Worm (Caenorhabditis elegans) whole organism, midembryonic: ENCODE results near the gene pudl-1.

Experiments
- T22C8.4 ChIP-seq: fragments of 200-800 bp; sonication (Bioruptor generic); IDR thresholded peaks from 2 replicates; pipeline ENCODE4 v1.3.6; 2022; ENCODE audit warnings: missing genetic modification characterization, missing compliant biosample characterization
- cog-1 ChIP-seq: sonication (generic microtip); optimal IDR thresholded peaks from 2 replicates; lab custom pipeline; 2016; ENCODE audit warnings: missing genetic modification characterization, missing compliant biosample characterization
- flt-1 ChIP-seq: fragments of 200-800 bp; sonication (Bioruptor generic); IDR thresholded peaks from 2 replicates; pipeline ENCODE4 v1.3.6; 2022; ENCODE audit warnings: missing genetic modification characterization, missing compliant biosample characterization
- klf-2 ChIP-seq: fragments of 200-800 bp; sonication (Bioruptor generic); conservative IDR thresholded peaks from 2 replicates; pipeline ENCODE4 v1.3.6; 2022; ENCODE audit warnings: missing genetic modification reagents, missing genetic modification characterization, missing compliant biosample characterization
- med-1 ChIP-seq: sonication (generic microtip); optimal IDR thresholded peaks from 2 replicates; lab custom pipeline; 2017; ENCODE audit warnings: missing genetic modification characterization, mild to moderate bottlenecking, missing compliant biosample characterization, antibody characterized with exemption, missing genetic modification reagents; ENCODE audit not compliant: insufficient read depth
- ref-1 ChIP-seq: fragments of 200-800 bp; sonication (Bioruptor generic); conservative IDR thresholded peaks from 2 replicates; pipeline ENCODE4 v1.3.6; 2022; ENCODE audit warnings: missing genetic modification reagents, missing genetic modification characterization, missing compliant biosample characterization
- tab-1 ChIP-seq: fragments of 200-800 bp; sonication (Bioruptor generic); IDR thresholded peaks from 2 replicates; pipeline ENCODE4 v1.3.6; 2022; ENCODE audit warnings: missing genetic modification characterization, missing compliant biosample characterization
- ztf-23 ChIP-seq: fragments of 200-800 bp; sonication (Bioruptor generic); IDR thresholded peaks from 2 replicates; pipeline ENCODE4 v1.3.6; 2022; ENCODE audit warnings: missing genetic modification reagents, missing genetic modification characterization, missing compliant biosample characterization
- ztf-29 ChIP-seq: fragments of 200-800 bp; sonication (Bioruptor generic); IDR thresholded peaks from 2 replicates; pipeline ENCODE4 v1.3.6; 2022; ENCODE audit warnings: missing genetic modification reagents, missing genetic modification characterization, missing compliant biosample characterization

The pudl-1 gene

DNA sequence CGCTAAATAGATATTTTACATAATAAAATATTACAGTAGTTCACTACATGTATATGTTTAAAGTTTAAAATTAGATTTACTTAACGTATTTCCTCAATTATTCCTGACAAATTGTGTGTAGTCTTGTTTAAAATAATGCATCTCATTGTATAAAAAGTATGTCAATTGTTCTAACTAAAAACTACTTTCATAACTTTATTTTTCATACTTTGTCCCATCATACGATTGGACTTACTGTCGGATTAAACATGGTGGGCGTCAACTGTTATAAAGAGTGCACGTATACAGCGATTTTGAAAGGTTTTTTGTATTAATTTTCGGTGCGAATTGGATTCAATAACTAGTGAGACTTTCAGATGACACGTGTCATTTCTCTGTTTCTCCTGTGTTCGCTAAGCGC is 29.1 kb upstream of the pudl-1 start, which contains the start of gene Y54G2A.32:
TSS of gene Y54G2A.32 (plus strand) at position 301 of the 400 bp plus-strand sequence.
- TF ChIP-seq T22C8.4 (GFP tag; lab: Robert Waterston, UW) (no peak), tab-1 (no peak), cog-1 (tag; lab: Kevin White, UChicago) (no peak)

DNA sequence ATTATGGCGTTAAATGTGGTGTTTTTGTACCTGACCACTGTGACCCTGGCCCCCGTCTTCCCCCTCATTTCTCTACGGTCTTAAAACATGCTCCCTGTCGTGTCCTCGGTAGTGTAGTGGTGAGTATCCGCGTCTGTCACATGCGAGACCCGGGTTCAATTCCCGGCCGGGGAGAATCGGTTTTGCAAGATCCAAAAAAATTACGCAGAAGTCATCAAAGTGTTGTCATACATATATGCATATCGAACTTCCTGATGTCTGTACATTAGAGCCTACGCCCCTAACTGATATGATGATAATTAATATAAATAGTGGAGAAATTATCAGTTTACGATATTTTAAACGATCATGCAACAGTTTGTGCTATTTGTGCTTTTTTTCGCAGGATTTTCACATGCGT is 27.2 kb upstream of the pudl-1 start, which contains the start of gene Y54G2A.45:
TSS of gene Y54G2A.45 (plus strand) at position 333 of the 400 bp plus-strand sequence.
- TF ChIP-seq tab-1: peak; percentile 82
- peak; percentile 90 for TF ChIP-seq flt-1 (GFP tag; lab: Robert Waterston, UW)
- no peak for TF ChIP-seq med-1 (GFP tag; lab: Kevin White, UChicago)
- TF ChIP-seq ztf-23 (GFP tag; lab: Robert Waterston, UW): peak; percentile 74
- TF ChIP-seq ztf-29: no peak
- TF ChIP-seq T22C8.4 (GFP tag; lab: Robert Waterston, UW): peak; percentile 65
- peak; percentile 69 for TF ChIP-seq ref-1
- no peak for TF ChIP-seq klf-2 (GFP tag; lab: Robert Waterston, UW)
- TF ChIP-seq cog-1 (tag; lab: Kevin White, UChicago): peak; percentile 39

DNA sequence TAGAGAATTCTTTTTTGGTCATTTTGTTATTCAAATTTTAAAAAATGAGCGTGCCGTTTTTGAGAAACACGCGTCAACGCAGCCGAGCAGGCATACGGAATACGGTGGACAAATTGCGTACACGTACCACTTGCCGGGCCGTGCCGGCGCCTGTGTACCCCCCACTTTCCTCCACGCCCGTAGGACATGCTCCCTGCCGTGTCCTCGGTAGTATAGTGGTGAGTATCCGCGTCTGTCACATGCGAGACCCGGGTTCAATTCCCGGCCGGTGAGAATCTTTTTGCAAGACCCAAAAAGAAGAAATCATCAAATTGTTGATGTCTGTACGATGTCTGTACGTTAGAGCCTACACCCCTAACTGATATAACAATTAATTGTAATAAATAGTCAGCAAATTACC is 24.6 kb upstream of the pudl-1 start:
- peak; percentile 44; the same call in 1 of the 2 replicates for TF ChIP-seq flt-1 (GFP tag; lab: Robert Waterston, UW)
- no peak for TF ChIP-seq med-1 (GFP tag; lab: Kevin White, UChicago)
- TF ChIP-seq ref-1: no peak
- TF ChIP-seq ztf-29: no peak
- no peak for TF ChIP-seq klf-2 (GFP tag; lab: Robert Waterston, UW)
- TF ChIP-seq T22C8.4 (GFP tag; lab: Robert Waterston, UW): no peak
- 0 out of 2 replicates have a peak, but pooled peaks have one; percentile 58 for TF ChIP-seq tab-1
- no peak for TF ChIP-seq cog-1 (tag; lab: Kevin White, UChicago)
- no peak; the same call in 1 of the 2 replicates for TF ChIP-seq ztf-23 (GFP tag; lab: Robert Waterston, UW)

DNA sequence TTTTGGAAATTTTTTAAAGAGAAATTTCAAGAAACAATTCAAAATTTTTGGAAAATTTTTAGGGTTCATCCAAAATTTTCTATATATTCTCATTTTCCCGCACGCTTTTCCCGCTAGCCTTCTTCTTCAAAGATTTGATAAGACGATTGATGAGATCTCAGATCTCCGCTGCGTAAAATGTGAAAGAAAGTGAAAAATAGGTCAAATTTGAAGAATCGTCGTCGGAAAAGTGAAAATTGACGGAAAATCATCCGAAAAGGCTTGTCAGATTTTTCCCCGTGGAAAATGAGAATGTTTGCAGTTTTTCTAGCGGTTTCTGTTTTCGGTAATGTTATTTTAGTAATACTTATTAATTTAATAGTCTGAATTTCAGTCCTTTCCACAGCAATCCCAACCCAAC is 23.5 kb upstream of the pudl-1 start, which contains the start of gene Y54G2A.76:
TSS of gene Y54G2A.76 (plus strand) at position 203 of the 400 bp plus-strand sequence.
- TF ChIP-seq ztf-23 (GFP tag; lab: Robert Waterston, UW) (no peak), med-1 (GFP tag; lab: Kevin White, UChicago) (no peak), ztf-29 (no peak), tab-1 (no peak), cog-1 (tag; lab: Kevin White, UChicago) (no peak), flt-1 (GFP tag; lab: Robert Waterston, UW) (no peak), klf-2 (GFP tag; lab: Robert Waterston, UW) (no peak), ref-1 (no peak), T22C8.4 (GFP tag; lab: Robert Waterston, UW) (no peak)

DNA sequence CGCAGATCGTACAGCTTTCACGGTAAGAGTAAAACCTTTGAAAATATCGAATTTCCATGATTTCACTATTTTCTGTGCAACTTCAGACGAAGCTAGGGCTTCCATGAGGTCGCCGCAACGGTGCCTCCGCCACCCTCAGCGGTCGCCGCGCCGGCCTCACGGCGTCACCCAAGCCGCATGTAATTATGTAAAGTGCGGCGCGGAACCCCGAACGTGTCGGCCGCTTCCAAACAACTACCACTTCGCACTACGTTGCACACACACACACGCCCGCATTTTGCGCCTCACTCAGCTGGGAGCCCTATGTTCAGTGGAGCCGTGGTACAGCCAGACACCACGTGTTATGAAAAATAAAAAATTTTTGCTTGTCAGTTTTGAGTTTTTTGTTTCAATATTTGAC is 15.7 kb upstream of the pudl-1 start:
- TF ChIP-seq tab-1: no peak
- 0 out of 2 replicates have a peak, but pooled peaks have one; percentile 35 for TF ChIP-seq flt-1 (GFP tag; lab: Robert Waterston, UW)

DNA sequence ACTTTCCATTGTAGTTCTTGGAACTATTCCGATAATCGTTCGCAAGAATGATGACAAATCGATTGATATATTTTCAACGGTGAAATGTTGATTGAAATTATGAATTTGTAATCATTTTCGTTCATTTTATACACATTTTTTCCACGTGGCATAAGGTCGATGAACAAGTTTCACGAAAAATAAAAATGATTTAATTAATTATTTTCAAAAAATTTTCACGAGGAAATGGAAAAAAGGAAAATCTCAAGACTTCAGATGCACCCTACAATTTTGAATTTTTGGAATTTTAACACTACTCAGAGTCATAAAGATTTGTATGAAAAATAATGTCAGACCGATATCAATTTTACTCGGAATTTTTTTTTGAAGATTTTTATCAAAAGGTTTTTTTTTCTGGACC is 13.1 kb upstream of the pudl-1 start, which contains the start of gene Y54G2A.13:
TSS of gene Y54G2A.13 (minus strand) at position 101 of the 400 bp plus-strand sequence.
- TF ChIP-seq ref-1 (no peak), T22C8.4 (GFP tag; lab: Robert Waterston, UW) (no peak), ztf-29 (no peak), tab-1 (no peak), med-1 (GFP tag; lab: Kevin White, UChicago) (no peak), klf-2 (GFP tag; lab: Robert Waterston, UW) (no peak), ztf-23 (GFP tag; lab: Robert Waterston, UW) (no peak), flt-1 (GFP tag; lab: Robert Waterston, UW) (no peak), cog-1 (tag; lab: Kevin White, UChicago) (no peak)

DNA sequence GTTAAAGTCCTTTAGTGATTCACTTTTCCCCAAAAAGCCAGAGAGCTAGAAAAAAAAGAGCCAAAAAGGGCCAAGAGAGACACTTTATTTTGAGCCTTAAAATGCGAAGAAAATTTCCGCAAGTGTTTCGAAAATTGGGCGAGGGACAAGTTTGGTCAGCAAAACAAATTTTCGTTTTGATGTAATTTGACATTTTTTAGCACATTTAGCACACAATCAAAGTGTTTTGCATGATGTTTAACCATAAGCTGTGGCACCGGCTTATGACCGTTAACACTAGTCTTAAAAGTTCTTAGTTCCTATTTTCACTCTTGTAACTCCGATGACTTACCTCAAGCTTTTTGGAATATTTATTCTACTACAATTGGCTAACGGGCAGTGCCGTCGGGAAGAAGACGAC is 12.3 kb upstream of the pudl-1 start, which contains the start of gene Y54G2A.37:
TSS of gene Y54G2A.37 (plus strand) at position 301 of the 400 bp plus-strand sequence.
- TF ChIP-seq cog-1 (tag; lab: Kevin White, UChicago) (no peak), tab-1 (no peak), klf-2 (GFP tag; lab: Robert Waterston, UW) (no peak), flt-1 (GFP tag; lab: Robert Waterston, UW) (no peak), ztf-29 (no peak), ref-1 (no peak), ztf-23 (GFP tag; lab: Robert Waterston, UW) (no peak), med-1 (GFP tag; lab: Kevin White, UChicago) (no peak), T22C8.4 (GFP tag; lab: Robert Waterston, UW) (no peak)

DNA sequence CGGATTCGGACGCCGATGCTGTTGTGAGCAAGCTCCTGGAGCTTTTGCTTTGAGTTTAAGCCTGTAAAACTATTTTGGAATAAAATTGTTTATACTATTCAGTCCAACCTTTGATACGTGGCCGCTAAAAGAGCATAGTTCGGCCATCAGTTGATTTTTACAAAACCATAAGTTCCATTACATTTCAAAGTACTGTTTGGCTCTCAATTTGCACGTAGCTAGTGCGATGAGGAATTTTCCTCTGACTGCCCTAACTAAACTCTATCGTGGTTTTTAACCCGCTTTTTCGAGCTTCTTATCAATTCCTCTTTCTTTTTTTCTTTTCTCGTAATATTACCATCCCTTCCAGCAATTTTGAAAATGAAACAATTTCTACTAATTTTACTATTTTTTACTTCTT is 9.3 kb upstream of the pudl-1 start, which contains the start of gene clec-80:
TSS of gene clec-80 (plus strand) at position 301 of the 400 bp plus-strand sequence.
- TF ChIP-seq ztf-29 (no peak), klf-2 (GFP tag; lab: Robert Waterston, UW) (no peak), flt-1 (GFP tag; lab: Robert Waterston, UW) (no peak)

DNA sequence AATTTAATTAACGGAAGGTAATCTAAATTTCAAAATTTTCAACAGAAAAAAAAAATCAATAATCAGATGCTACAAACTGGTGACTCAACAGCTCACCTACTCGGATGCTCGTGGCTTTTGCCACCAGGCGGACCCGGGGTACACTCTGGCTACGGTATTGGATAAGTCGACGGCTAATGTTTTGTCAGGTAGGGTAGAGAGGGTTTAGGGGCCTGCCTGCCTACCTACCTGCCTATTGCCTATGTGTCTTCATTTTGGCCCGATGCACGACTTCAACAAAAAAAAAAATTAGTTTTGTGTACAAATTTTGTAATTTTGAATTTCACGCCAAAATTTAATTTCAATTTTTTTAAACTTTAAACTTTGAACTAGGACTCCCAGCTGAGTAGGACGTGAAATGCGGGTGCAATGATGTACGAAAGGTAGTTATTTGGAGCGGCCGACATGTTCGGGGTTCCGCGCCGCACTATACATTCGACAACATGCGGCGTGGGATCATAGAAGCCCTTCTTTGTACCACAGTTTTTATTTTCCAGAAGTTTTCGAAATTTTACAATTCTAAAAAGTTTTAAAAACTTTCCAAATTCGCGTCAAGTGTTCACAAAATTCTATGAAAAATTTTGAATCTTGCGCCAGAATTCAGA is 7.1 kb upstream of the pudl-1 start:
- TF ChIP-seq med-1 (GFP tag; lab: Kevin White, UChicago): no peak
- no peak for TF ChIP-seq ztf-23 (GFP tag; lab: Robert Waterston, UW)
- TF ChIP-seq ztf-29: no peak
- TF ChIP-seq ref-1: no peak
- TF ChIP-seq cog-1 (tag; lab: Kevin White, UChicago): no peak
- TF ChIP-seq flt-1 (GFP tag; lab: Robert Waterston, UW): no peak
- TF ChIP-seq klf-2 (GFP tag; lab: Robert Waterston, UW): no peak
- TF ChIP-seq tab-1: no peak
- no peak for TF ChIP-seq T22C8.4 (GFP tag; lab: Robert Waterston, UW)

DNA sequence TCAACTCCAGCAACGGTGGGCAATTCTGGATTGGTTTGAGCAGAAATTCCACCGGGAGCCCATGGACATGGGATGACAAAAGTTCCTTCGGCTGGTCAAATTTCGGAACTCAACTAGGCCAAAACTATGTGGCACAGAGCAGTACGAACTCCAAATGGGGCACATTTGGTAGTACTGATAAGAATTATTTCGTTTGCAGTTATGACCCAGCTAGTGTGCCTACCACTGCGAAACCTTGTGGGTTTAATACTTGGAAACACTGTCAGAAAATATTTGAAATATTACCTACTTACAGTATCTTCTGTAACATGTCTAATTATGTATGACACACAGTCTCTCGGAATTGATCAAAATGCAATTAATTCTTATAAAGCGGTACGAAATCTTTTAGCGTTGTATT is 6.4 kb upstream of the pudl-1 start:
- no peak for TF ChIP-seq T22C8.4 (GFP tag; lab: Robert Waterston, UW)
- TF ChIP-seq klf-2 (GFP tag; lab: Robert Waterston, UW): no peak
- TF ChIP-seq cog-1 (tag; lab: Kevin White, UChicago): no peak
- no peak for TF ChIP-seq med-1 (GFP tag; lab: Kevin White, UChicago)
- TF ChIP-seq flt-1 (GFP tag; lab: Robert Waterston, UW): no peak
